Worm (Caenorhabditis elegans) whole organism, L4 larva: Measurements from ENCODE around the gene fipr-6.
A peak's percentile ranks its signal among the peaks of the same experiment; 100 is the strongest.

Experiments
- T26A8.4 ChIP-seq: fragments of 200-800 bp; sonication (Bioruptor generic); IDR thresholded peaks from 2 replicates; pipeline ENCODE4 v1.3.6; 2022; ENCODE audit warnings: missing genetic modification characterization, missing compliant biosample characterization
- Y5F2A.4 ChIP-seq: fragments of 200-800 bp; sonication (Bioruptor generic); optimal IDR thresholded peaks from 2 replicates; lab custom pipeline; 2018; ENCODE audit warnings: mild to moderate bottlenecking, missing genetic modification characterization, missing compliant biosample characterization
- daf-16 ChIP-seq, 3 experiments: sonication (generic microtip); optimal IDR thresholded peaks; 2 replicates each; lab custom pipeline; 2016 to 2017; ENCODE audit warnings: missing genetic modification characterization in 3 of 3, missing genetic modification reagents in 3 of 3, mild to moderate bottlenecking in 2 of 3, missing compliant biosample characterization in 2 of 3, missing biosample characterization in 1 of 3, moderate library complexity in 1 of 3
- dmd-6 ChIP-seq: fragments of 200-800 bp; sonication (Bioruptor generic); IDR thresholded peaks from 2 replicates; pipeline ENCODE4 v1.3.6; 2022; ENCODE audit warnings: missing genetic modification reagents, missing genetic modification characterization, missing compliant biosample characterization
- dve-1 ChIP-seq: sonication (generic microtip); optimal IDR thresholded peaks from 2 replicates; lab custom pipeline; 2017; ENCODE audit warnings: antibody characterized with exemption, mild to moderate bottlenecking, missing genetic modification characterization, missing compliant biosample characterization; ENCODE audit not compliant: insufficient read depth
- hif-1 ChIP-seq, 2 experiments: sonication (generic microtip); optimal IDR thresholded peaks; 2 replicates each; lab custom pipeline; 2016 to 2017; ENCODE audit warnings: missing compliant biosample characterization in 2 of 2, missing genetic modification characterization in 2 of 2, missing genetic modification reagents in 2 of 2, missing genotype in 2 of 2, mild to moderate bottlenecking in 1 of 2
- hlh-11 ChIP-seq: fragments of 200-800 bp; sonication (Bioruptor generic); optimal IDR thresholded peaks from 2 replicates; lab custom pipeline; 2018; ENCODE audit warnings: mild to moderate bottlenecking, missing genetic modification characterization, missing compliant biosample characterization
- jun-1 ChIP-seq: fragments of 150-350 bp; optimal IDR thresholded peaks from 2 replicates; lab custom pipeline; 2014; ENCODE audit warnings: missing biosample characterization, missing genetic modification reagents, missing genetic modification characterization
- lin-38 ChIP-seq: fragments of 200-800 bp; sonication (Bioruptor generic); IDR thresholded peaks from 2 replicates; pipeline ENCODE4 v1.3.6; 2022; ENCODE audit warnings: missing genetic modification reagents, missing genetic modification characterization, missing compliant biosample characterization
- mdt-29 ChIP-seq: fragments of 200-800 bp; sonication (Bioruptor generic); IDR thresholded peaks from 2 replicates; pipeline ENCODE4 v1.3.6; 2022; ENCODE audit warnings: missing genetic modification reagents, missing genetic modification characterization, missing compliant biosample characterization
- mxl-2 ChIP-seq: fragments of 200-800 bp; sonication (Bioruptor generic); conservative IDR thresholded peaks from 2 replicates; pipeline ENCODE4 v1.3.6; 2022; ENCODE audit warnings: missing genetic modification reagents, missing genetic modification characterization, missing compliant biosample characterization
- nhr-28 ChIP-seq: fragments of 150-350 bp; optimal IDR thresholded peaks from 2 replicates; lab custom pipeline; 2014; ENCODE audit warnings: missing biosample characterization, missing genetic modification characterization
- nhr-6 ChIP-seq: fragments of 150-350 bp; optimal IDR thresholded peaks from 2 replicates; lab custom pipeline; 2014; ENCODE audit warnings: missing biosample characterization, missing genetic modification characterization
- nhr-77 ChIP-seq: fragments of 150-350 bp; optimal IDR thresholded peaks from 2 replicates; lab custom pipeline; 2014; ENCODE audit warnings: missing biosample characterization, missing genetic modification characterization
- php-3 ChIP-seq: fragments of 200-800 bp; sonication (Bioruptor generic); IDR thresholded peaks from 2 replicates; pipeline ENCODE4 v1.3.6; 2022; ENCODE audit warnings: missing genetic modification reagents, missing genetic modification characterization, missing compliant biosample characterization
- pqm-1 ChIP-seq: sonication (generic microtip); optimal IDR thresholded peaks from 2 replicates; lab custom pipeline; 2017; ENCODE audit warnings: missing biosample characterization, missing genetic modification characterization
- zip-11 ChIP-seq: fragments of 200-800 bp; sonication (Bioruptor generic); IDR thresholded peaks from 2 replicates; pipeline ENCODE4 v1.3.6; 2022; ENCODE audit warnings: missing genetic modification characterization, missing compliant biosample characterization

Gene fipr-6

DNA sequence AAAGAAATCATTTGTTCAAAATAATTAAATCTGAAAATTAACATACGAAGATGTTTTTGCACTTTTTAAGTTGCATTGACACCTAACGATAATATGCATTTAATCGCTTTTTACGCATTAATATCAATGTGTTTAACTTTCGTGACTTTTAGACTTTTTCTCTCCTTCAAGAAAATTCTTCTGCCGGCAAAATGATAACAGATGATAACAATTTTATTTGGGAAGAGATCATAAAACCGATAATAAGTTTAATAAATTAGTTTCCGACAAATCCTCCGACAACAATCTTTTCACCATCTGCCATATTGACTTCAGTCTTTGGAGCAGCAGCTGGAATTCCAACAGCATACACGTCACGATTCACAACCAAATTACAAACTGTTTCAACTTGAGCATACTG is 49.1 kb downstream of the fipr-6 start:
- TF ChIP-seq mdt-29 (GFP tag; lab: Robert Waterston, UW) (no peak), nhr-6 (no peak), pqm-1 (tag; lab: Kevin White, UChicago) (peak; percentile 69), php-3 (GFP tag; lab: Robert Waterston, UW) (peak; percentile 82), T26A8.4 (GFP tag; lab: Robert Waterston, UW) (no peak), hif-1 (tag; optimal IDR thresholded peaks at IDR 0.05; lab: Kevin White, UChicago) (peak in 1 of 2 experiments; percentile 18), nhr-28 (tag; lab: Kevin White, UChicago) (peak; percentile 70), hlh-11 (tag; lab: Kevin White, UChicago) (peak; percentile 46), lin-38 (GFP tag; lab: Robert Waterston, UW) (no peak), nhr-77 (tag; lab: Kevin White, UChicago) (peak; percentile 28), zip-11 (GFP tag; lab: Robert Waterston, UW) (no peak), Y5F2A.4 (no peak), mxl-2 (GFP tag; lab: Robert Waterston, UW) (no peak), dmd-6 (GFP tag; lab: Robert Waterston, UW) (peak; percentile 63), daf-16 (GFP tag; optimal IDR thresholded peaks at IDR 0.05; lab: Kevin White, UChicago) (no peak), daf-16 (tag; optimal IDR thresholded peaks at IDR 0.05; lab: Kevin White, UChicago) (peak; percentile 88), jun-1 (tag; lab: Kevin White, UChicago) (no peak), dve-1 (peak; percentile 83)
